Fruit fly (Drosophila melanogaster) whole organism, adult: ENCODE data around the gene Teh3.
A peak's percentile ranks its signal among the peaks of the same experiment; 100 is the strongest.

Source experiments
- CG12768 ChIP-seq: fragments of 200-800 bp; sonication (Bioruptor generic); optimal IDR thresholded peaks from 2 replicates; lab custom pipeline; 2017; ENCODE audit warnings: missing biosample characterization, missing genetic modification characterization, mild to moderate bottlenecking, moderate library complexity, missing genetic modification reagents
- CG1620 ChIP-seq: fragments of 200-800 bp; sonication (Bioruptor generic); optimal IDR thresholded peaks from 2 replicates; lab custom pipeline; 2016; ENCODE audit warnings: missing biosample characterization, missing genetic modification characterization
- CG5204 ChIP-seq: fragments of 200-800 bp; sonication (Bioruptor generic); optimal IDR thresholded peaks from 2 replicates; lab custom pipeline; 2016; ENCODE audit warnings: missing biosample characterization, missing genetic modification characterization
- CG7101 ChIP-seq: fragments of 200-800 bp; sonication (Bioruptor generic); optimal IDR thresholded peaks from 2 replicates; lab custom pipeline; 2018; ENCODE audit warnings: missing biosample characterization, mild to moderate bottlenecking, missing genetic modification characterization, moderate library complexity
- Hr96 ChIP-seq: fragments of 200-800 bp; sonication (Bioruptor generic); optimal IDR thresholded peaks from 2 replicates; lab custom pipeline; 2016; ENCODE audit warnings: missing biosample characterization, missing genetic modification characterization
- cic ChIP-seq: fragments of 200-800 bp; sonication (Bioruptor generic); optimal IDR thresholded peaks from 2 replicates; lab custom pipeline; 2017; ENCODE audit warnings: missing biosample characterization, mild to moderate bottlenecking, missing genetic modification characterization, moderate library complexity
- cnc ChIP-seq, 2 experiments: fragments of >200 bp; optimal IDR thresholded peaks; 2 replicates each; lab custom pipeline; 2017
- tj ChIP-seq: fragments of 200-800 bp; sonication (Bioruptor generic); optimal IDR thresholded peaks from 3 replicates; lab custom pipeline; 2017; ENCODE audit warnings: missing biosample characterization, mild to moderate bottlenecking, missing genetic modification characterization, moderate library complexity

- TF ChIP-seq cic (peak; percentile 26), CG12768 (GFP tag; lab: Kevin White, UChicago) (peak; percentile 91), CG5204 (peak; percentile 86), CG1620 (GFP tag; lab: Kevin White, UChicago) (peak; percentile 54), CG7101 (peak; percentile 81), tj (GFP tag; lab: Kevin White, UChicago) (peak; percentile 47), cnc (optimal IDR thresholded peaks at IDR 0.05; lab: Kevin White, UChicago) (no peak), Hr96 (peak; percentile 79)
Observed at dm6 chr3L:4228187-4228836, 43.8 kb upstream of the Teh3 start.
